Fruit fly (Drosophila melanogaster): ENCODE results near the gene CG5282.
A peak's percentile ranks its signal among the peaks of the same experiment; 100 is the strongest.

Gene CG5282

DNA sequence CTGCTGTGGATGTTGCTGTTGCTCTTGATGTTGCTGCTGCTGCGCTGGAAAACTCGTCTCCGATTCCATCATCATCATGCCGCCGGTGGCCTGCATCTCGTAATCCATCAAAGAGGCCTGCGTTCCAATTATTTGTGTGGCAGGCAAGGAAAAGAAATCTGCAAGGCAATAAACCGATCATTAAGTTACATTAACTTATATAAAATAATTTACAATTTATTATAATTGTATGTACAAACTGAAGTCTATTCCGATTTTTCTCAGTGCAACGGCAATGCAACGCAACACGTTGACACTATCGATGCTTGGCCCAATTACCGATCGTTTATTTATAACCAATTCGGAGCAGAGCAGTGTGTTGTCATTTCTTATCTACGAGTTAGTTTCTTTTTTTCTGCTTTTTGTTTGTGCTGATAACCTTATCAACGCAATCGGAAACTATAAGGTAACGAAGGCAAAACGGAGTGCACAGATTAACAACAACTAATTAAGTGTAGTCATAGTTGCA is 45.2 kb upstream of the CG5282 start (continued):
- TF ChIP-seq CG32772 (GFP tag; IDR thresholded peaks at IDR 0.05) (0 out of 2 replicates have a peak, but pooled peaks have one; percentile 15), crp (GFP tag; optimal IDR thresholded peaks at IDR 0.05) (no peak), dmrt11E (tag; optimal IDR thresholded peaks at IDR 0.05) (peak; percentile 40), Fer2 (tag; optimal IDR thresholded peaks at IDR 0.05) (no peak), D19A (tag; optimal IDR thresholded peaks at IDR 0.05) (no peak), Bgb (GFP tag; IDR thresholded peaks at IDR 0.05; ENCODE audit: partially characterized antibody) (no peak), CG5953 (GFP tag; IDR thresholded peaks at IDR 0.05) (no peak), chm (GFP tag; IDR thresholded peaks at IDR 0.05) (peak; percentile 53; the same call in 1 of the 2 replicates), Hr78 (GFP tag; optimal IDR thresholded peaks at IDR 0.05) (no peak), D19B (GFP tag; optimal IDR thresholded peaks at IDR 0.05) (peak; percentile 6), CG14050 (GFP tag; IDR thresholded peaks at IDR 0.05) (peak; percentile 58), oc (tag; optimal IDR thresholded peaks at IDR 0.05) (peak; percentile 14), Elba2 (GFP tag; optimal IDR thresholded peaks at IDR 0.05) (no peak), nmo (GFP tag; optimal IDR thresholded peaks at IDR 0.05) (peak; percentile 23), nau (GFP tag; optimal IDR thresholded peaks at IDR 0.05) (peak; percentile 11), slp2 (GFP tag; optimal IDR thresholded peaks at IDR 0.05) (no peak), gsb (GFP tag; IDR thresholded peaks at IDR 0.05) (no peak), Ravus (GFP tag; IDR thresholded peaks at IDR 0.05) (no peak), CG31365 (tag; optimal IDR thresholded peaks at IDR 0.05) (peak; percentile 13), Dref (GFP tag; IDR thresholded peaks at IDR 0.05) (no peak), klu (GFP tag; IDR thresholded peaks at IDR 0.05) (no peak), Ets97D (GFP tag; optimal IDR thresholded peaks at IDR 0.05) (no peak), HLH4C (GFP tag; IDR thresholded peaks at IDR 0.05; ENCODE audit: partially characterized antibody) (no peak), D (optimal IDR thresholded peaks at IDR 0.05) (no peak), D (GFP tag; optimal IDR thresholded peaks at IDR 0.05) (peak; percentile 32), CG9932 (GFP tag; IDR thresholded peaks at IDR 0.05) (no peak), CG14710 (tag; optimal IDR thresholded peaks at IDR 0.05) (peak; percentile 32), CG1603 (tag; optimal IDR thresholded peaks at IDR 0.05) (peak; percentile 67), CG12744 (GFP tag; optimal IDR thresholded peaks at IDR 0.05) (no peak), vnd (GFP tag; IDR thresholded peaks at IDR 0.05; ENCODE audit: partially characterized antibody) (no peak), Dbx (GFP tag; IDR thresholded peaks at IDR 0.05) (no peak), CG5180 (GFP tag; optimal IDR thresholded peaks at IDR 0.05) (peak; percentile 81), ato (GFP tag; IDR thresholded peaks at IDR 0.05; ENCODE audit: partially characterized antibody) (no peak), Antp (GFP tag; optimal IDR thresholded peaks at IDR 0.05) (no peak), Hmx (GFP tag; optimal IDR thresholded peaks at IDR 0.05) (no peak), ATbp (GFP tag; optimal IDR thresholded peaks at IDR 0.05) (peak; percentile 62), Camta (GFP tag; optimal IDR thresholded peaks at IDR 0.05) (no peak), her (GFP tag; optimal IDR thresholded peaks at IDR 0.05) (peak; percentile 15), CG17912 (GFP tag; optimal IDR thresholded peaks at IDR 0.05) (no peak), seq (GFP tag; IDR thresholded peaks at IDR 0.05) (peak; percentile 69), CG2116 (GFP tag; optimal IDR thresholded peaks at IDR 0.05) (peak; percentile 16), Sox102F (GFP tag; optimal IDR thresholded peaks at IDR 0.05) (peak; percentile 67), CG10462 (GFP tag; optimal IDR thresholded peaks at IDR 0.05) (no peak), CG14441 (GFP tag; IDR thresholded peaks at IDR 0.05) (peak; percentile 68), eyg (GFP tag; optimal IDR thresholded peaks at IDR 0.05) (no peak), CG4404 (GFP tag; IDR thresholded peaks at IDR 0.05) (0 out of 2 replicates have a peak, but pooled peaks have one; percentile 14), sim (GFP tag; IDR thresholded peaks at IDR 0.05) (peak; percentile 51; the same call in 1 of the 2 replicates), dm (GFP tag; optimal IDR thresholded peaks at IDR 0.05) (no peak), CG8765 (GFP tag; IDR thresholded peaks at IDR 0.05) (no peak), twi (tag; optimal IDR thresholded peaks at IDR 0.05) (no peak), pnt (GFP tag; optimal IDR thresholded peaks at IDR 0.05) (no peak)

All from whole organism, embryonic.